Fruit fly (Drosophila melanogaster): ENCODE measurements around the gene isoQC.

Gene isoQC

DNA sequence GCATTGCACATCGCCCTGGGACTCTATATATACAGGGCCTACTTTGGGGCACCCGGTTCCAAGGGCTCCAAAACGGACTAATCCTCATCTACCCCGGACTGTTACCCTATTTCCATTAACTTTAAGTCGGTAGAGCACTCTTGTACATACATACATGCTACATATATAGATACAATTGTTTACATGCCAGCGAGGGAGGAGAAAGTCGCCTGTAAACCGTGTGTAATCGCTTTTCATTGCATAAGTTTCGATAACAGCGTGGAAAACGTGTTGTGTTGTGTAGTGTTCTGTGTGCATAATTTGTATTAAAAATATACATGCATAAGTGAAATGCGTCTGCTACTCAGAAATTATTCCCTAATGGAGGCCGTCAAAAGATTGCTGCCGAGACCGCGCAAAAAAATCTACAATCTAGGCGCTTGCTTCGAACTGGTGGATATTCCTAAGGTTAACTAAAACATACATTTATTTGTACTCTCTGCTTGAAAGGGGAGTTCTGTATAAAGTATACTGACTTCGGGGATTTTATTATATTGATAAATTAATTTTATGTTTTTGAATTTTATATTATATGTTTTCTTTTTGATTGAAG lies at the start of gene isoQC:
Gene isoQC, plus strand, starts transcription at position 270 of the 592 bp plus-strand sequence.
- no peak for TF ChIP-seq CrebA (GFP tag; optimal IDR thresholded peaks at IDR 0.05; ENCODE audit: borderline replicate concordance)
- no peak for TF ChIP-seq rgr (GFP tag; optimal IDR thresholded peaks at IDR 0.05)
- TF ChIP-seq br (GFP tag; optimal IDR thresholded peaks at IDR 0.05) = no peak
- TF ChIP-seq HLH106 (tag; optimal IDR thresholded peaks at IDR 0.05) = no peak
- no peak for TF ChIP-seq dmrt93B (GFP tag; optimal IDR thresholded peaks at IDR 0.05)
- no peak for TF ChIP-seq Dif (GFP tag; optimal IDR thresholded peaks at IDR 0.05; ENCODE audit: partially characterized antibody)
- no peak for TF ChIP-seq Jra (GFP tag; optimal IDR thresholded peaks at IDR 0.05)
- TF ChIP-seq Abd-B (GFP tag; optimal IDR thresholded peaks at IDR 0.05) = no peak
- no peak for TF ChIP-seq Rel (GFP tag; optimal IDR thresholded peaks at IDR 0.05)
- no peak for TF ChIP-seq Rel (tag; optimal IDR thresholded peaks at IDR 0.05)
- TF ChIP-seq N (GFP tag; optimal IDR thresholded peaks at IDR 0.05) = no peak
- no peak for TF ChIP-seq Vsx2 (GFP tag; optimal IDR thresholded peaks at IDR 0.05; ENCODE audit: partially characterized antibody)
- TF ChIP-seq dsf (GFP tag; optimal IDR thresholded peaks at IDR 0.05; ENCODE audit: borderline replicate concordance) = no peak
- no peak for TF ChIP-seq Mio (GFP tag; optimal IDR thresholded peaks at IDR 0.05)
- no peak for TF ChIP-seq dl (GFP tag; optimal IDR thresholded peaks at IDR 0.05; ENCODE audit: insufficient read depth in 1 of 2, partially characterized antibody in 2 of 2)
- TF ChIP-seq woc (GFP tag; optimal IDR thresholded peaks at IDR 0.05) = no peak
- no peak for TF ChIP-seq CG9705 (GFP tag; optimal IDR thresholded peaks at IDR 0.05)
- no peak for TF ChIP-seq foxo (GFP tag; optimal IDR thresholded peaks at IDR 0.05)
- no peak for TF ChIP-seq fru (GFP tag; optimal IDR thresholded peaks at IDR 0.05)

DNA sequence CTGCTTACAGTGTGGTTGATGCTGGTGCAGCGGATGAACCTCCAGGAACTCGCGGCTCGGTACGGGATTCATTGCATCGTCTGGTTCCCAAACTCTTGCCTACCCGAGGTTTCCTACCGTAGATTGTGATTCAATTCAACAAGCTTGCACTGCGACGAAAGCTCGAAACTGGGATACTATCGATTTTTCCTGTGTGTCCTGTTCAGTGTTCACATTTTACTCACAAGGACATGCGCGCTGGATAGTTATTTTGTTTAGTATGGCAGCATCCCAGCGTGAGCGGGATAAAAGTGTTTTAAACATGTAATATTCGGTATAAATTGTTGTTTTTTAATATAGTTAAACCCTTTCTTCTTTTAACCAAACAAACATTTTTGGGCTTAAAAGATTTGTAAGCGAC lies 48.4 kb upstream of the isoQC start, which contains the start of gene CG5282:
Gene CG5282, minus strand, starts transcription at position 184 of the 400 bp plus-strand sequence.
- TF ChIP-seq usp (GFP tag; optimal IDR thresholded peaks at IDR 0.05) = no peak
- no peak for TF ChIP-seq brk (GFP tag; optimal IDR thresholded peaks at IDR 0.05)
- TF ChIP-seq dsf (GFP tag; optimal IDR thresholded peaks at IDR 0.05; ENCODE audit: borderline replicate concordance) = no peak
- TF ChIP-seq h (GFP tag; optimal IDR thresholded peaks at IDR 0.05) = no peak
- TF ChIP-seq jim (GFP tag; optimal IDR thresholded peaks at IDR 0.05) = no peak
- no peak for TF ChIP-seq woc (GFP tag; optimal IDR thresholded peaks at IDR 0.05)
- no peak for TF ChIP-seq OdsH (GFP tag; optimal IDR thresholded peaks at IDR 0.05)
- TF ChIP-seq GATAd (GFP tag; optimal IDR thresholded peaks at IDR 0.05) = no peak
- TF ChIP-seq Vsx2 (GFP tag; optimal IDR thresholded peaks at IDR 0.05; ENCODE audit: partially characterized antibody) = no peak
- TF ChIP-seq Sp1 (GFP tag; optimal IDR thresholded peaks at IDR 0.05) = no peak

DNA sequence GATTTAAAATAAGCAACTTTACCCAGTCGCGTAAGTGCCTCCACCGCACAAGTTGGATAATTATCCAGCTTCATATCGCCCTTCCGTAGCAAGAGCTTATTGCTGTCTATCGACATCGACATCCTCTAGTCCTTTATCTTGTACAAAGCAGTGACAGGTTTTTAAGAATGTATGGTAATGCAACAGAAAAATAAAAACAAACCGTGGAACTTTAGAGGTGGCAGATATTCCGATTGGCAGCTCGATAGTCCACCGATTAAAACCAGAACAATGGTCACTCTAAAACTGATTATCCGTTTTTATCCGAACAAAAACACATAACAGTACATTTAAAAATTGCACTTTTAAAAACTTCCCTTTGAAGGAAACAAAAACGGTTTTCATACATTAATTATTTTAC lies 46.8 kb upstream of the isoQC start, which contains the start of gene CG5274:
Gene CG5274, minus strand, starts transcription at position 218 of the 400 bp plus-strand sequence.
- TF ChIP-seq CG9705 (GFP tag; optimal IDR thresholded peaks at IDR 0.05) = no peak
- TF ChIP-seq dsf (GFP tag; optimal IDR thresholded peaks at IDR 0.05; ENCODE audit: borderline replicate concordance) = no peak
- TF ChIP-seq Rel (GFP tag; optimal IDR thresholded peaks at IDR 0.05) = no peak
- TF ChIP-seq Rel (tag; optimal IDR thresholded peaks at IDR 0.05) = no peak
- no peak for TF ChIP-seq fru (GFP tag; optimal IDR thresholded peaks at IDR 0.05)
- TF ChIP-seq GATAd (GFP tag; optimal IDR thresholded peaks at IDR 0.05) = no peak
- no peak for TF ChIP-seq ey (GFP tag; optimal IDR thresholded peaks at IDR 0.05)
- TF ChIP-seq Hr83 (GFP tag; optimal IDR thresholded peaks at IDR 0.05; ENCODE audit: poor library complexity, severe bottlenecking) = no peak
- TF ChIP-seq Hnf4 (GFP tag; optimal IDR thresholded peaks at IDR 0.05) = no peak
- no peak for TF ChIP-seq Mio (GFP tag; optimal IDR thresholded peaks at IDR 0.05)
- no peak for TF ChIP-seq usp (GFP tag; optimal IDR thresholded peaks at IDR 0.05)
- TF ChIP-seq Hr78 (GFP tag; optimal IDR thresholded peaks at IDR 0.05) = no peak
- no peak for TF ChIP-seq Myc (optimal IDR thresholded peaks at IDR 0.05)
- TF ChIP-seq rgr (GFP tag; optimal IDR thresholded peaks at IDR 0.05) = no peak
- no peak for TF ChIP-seq Abd-B (GFP tag; optimal IDR thresholded peaks at IDR 0.05)

DNA sequence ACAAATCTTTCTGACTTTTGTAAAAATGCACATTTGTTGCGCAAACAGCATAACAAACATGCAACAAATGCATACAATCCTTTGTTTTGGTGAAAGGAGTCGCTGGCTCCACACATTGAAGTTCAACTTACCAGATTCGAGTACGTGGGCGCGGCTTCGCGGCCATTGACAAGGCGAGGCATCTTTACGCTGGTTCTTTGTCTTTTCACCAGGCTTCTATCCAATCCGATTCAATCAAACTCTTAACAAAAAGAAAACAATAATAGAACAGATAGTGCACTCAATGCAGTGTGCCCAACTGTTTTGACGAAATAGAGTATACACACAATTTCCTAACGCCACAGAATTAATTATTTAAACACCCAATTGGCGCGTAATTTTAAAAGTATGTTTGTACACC lies 44.1 kb upstream of the isoQC start, which contains the start of gene CG5262:
Gene CG5262, minus strand, starts transcription at position 294 of the 400 bp plus-strand sequence.
- no peak for TF ChIP-seq rgr (GFP tag; optimal IDR thresholded peaks at IDR 0.05)
- TF ChIP-seq Vsx2 (GFP tag; optimal IDR thresholded peaks at IDR 0.05; ENCODE audit: partially characterized antibody) = no peak
- no peak for TF ChIP-seq Rel (GFP tag; optimal IDR thresholded peaks at IDR 0.05)
- TF ChIP-seq Rel (tag; optimal IDR thresholded peaks at IDR 0.05) = peak; percentile 15
- no peak for TF ChIP-seq OdsH (GFP tag; optimal IDR thresholded peaks at IDR 0.05)

All from whole organism, wandering third instar larva.